Fruit fly (Drosophila melanogaster) whole organism, pupa: ENCODE results near the gene CG31220.

ENCODE experiments used
- CG13204 ChIP-seq: fragments of 200-800 bp; sonication (Bioruptor generic); optimal IDR thresholded peaks from 2 replicates; lab custom pipeline; 2018; ENCODE audit warnings: missing biosample characterization, mild to moderate bottlenecking, missing genetic modification characterization, moderate library complexity
- CG32121 ChIP-seq: fragments of 200-800 bp; sonication (Bioruptor generic); IDR thresholded peaks from 2 replicates; pipeline ENCODE4 v1.3.6; 2022; ENCODE audit warnings: missing biosample characterization, missing genetic modification characterization
- CG34367 ChIP-seq: fragments of 200-800 bp; sonication (Bioruptor generic); optimal IDR thresholded peaks from 2 replicates; lab custom pipeline; 2018; ENCODE audit warnings: missing biosample characterization, mild to moderate bottlenecking, missing genetic modification characterization
- CG4496 ChIP-seq: fragments of 200-800 bp; sonication (Bioruptor generic); IDR thresholded peaks from 3 replicates; pipeline ENCODE4 v1.3.6; 2022; ENCODE audit warnings: missing biosample characterization, missing genetic modification characterization
- CG8159 ChIP-seq: fragments of 200-800 bp; sonication (Bioruptor generic); optimal IDR thresholded peaks from 3 replicates; lab custom pipeline; 2018; ENCODE audit warnings: missing biosample characterization, mild to moderate bottlenecking, missing genetic modification characterization, moderate library complexity
- CG9948 ChIP-seq: fragments of 200-800 bp; sonication (Bioruptor generic); optimal IDR thresholded peaks from 2 replicates; lab custom pipeline; 2018; ENCODE audit warnings: missing biosample characterization, mild to moderate bottlenecking, missing genetic modification characterization, moderate library complexity
- D1 ChIP-seq: fragments of 200-800 bp; sonication (Bioruptor generic); optimal IDR thresholded peaks from 2 replicates; lab custom pipeline; 2018; ENCODE audit warnings: missing biosample characterization, mild to moderate bottlenecking, missing genetic modification characterization, moderate library complexity
- EcR ChIP-seq: fragments of 200-800 bp; sonication (Bioruptor generic); optimal IDR thresholded peaks from 3 replicates; lab custom pipeline; 2019; ENCODE audit warnings: missing biosample characterization, missing genetic modification characterization, mild to moderate bottlenecking, moderate library complexity, missing genetic modification reagents
- Pif1A ChIP-seq: fragments of 200-800 bp; sonication (Bioruptor generic); optimal IDR thresholded peaks from 3 replicates; lab custom pipeline; 2016; ENCODE audit warnings: missing biosample characterization, missing genetic modification characterization
- Pif1B ChIP-seq: fragments of 200-800 bp; sonication (Bioruptor generic); optimal IDR thresholded peaks from 3 replicates; lab custom pipeline; 2016; ENCODE audit warnings: missing biosample characterization, missing genetic modification characterization
- Snoo ChIP-seq: fragments of 200-800 bp; sonication (Bioruptor generic); optimal IDR thresholded peaks from 3 replicates; lab custom pipeline; 2017; ENCODE audit warnings: missing biosample characterization, mild to moderate bottlenecking, missing genetic modification characterization, inconsistent platforms
- fd96Ca ChIP-seq: fragments of 200-800 bp; sonication (Bioruptor generic); IDR thresholded peaks from 3 replicates; pipeline ENCODE4 v1.3.6; 2022; ENCODE audit warnings: missing biosample characterization, missing genetic modification characterization
- gl ChIP-seq: fragments of 200-800 bp; sonication (Bioruptor generic); optimal IDR thresholded peaks from 2 replicates; lab custom pipeline; 2018; ENCODE audit warnings: missing biosample characterization, mild to moderate bottlenecking, missing genetic modification characterization
- rn ChIP-seq: fragments of 200-800 bp; sonication (Bioruptor generic); IDR thresholded peaks from 2 replicates; pipeline ENCODE4 v1.3.6; 2022; ENCODE audit warnings: missing biosample characterization, missing genetic modification characterization

DNA sequence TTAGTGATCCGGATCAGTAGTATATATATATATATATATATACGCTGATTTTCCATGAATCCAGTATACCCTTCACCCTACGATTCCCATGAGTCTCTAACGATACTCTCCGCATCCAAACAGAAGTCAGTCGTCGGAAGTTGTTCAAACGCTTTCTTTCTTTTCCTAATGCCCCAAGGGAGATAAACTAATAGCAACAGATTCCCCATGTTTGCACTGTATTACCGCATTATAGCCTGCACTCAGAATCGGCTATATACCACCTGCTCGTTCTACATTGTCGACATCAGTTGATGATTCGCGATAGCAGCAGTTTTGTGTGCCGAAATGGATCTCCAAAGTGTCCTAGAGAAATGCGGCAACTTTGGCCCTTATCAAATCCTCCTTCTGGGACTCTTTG lies 41.3 kb upstream of the CG31220 start, which contains the start of gene CG17751:
- TF ChIP-seq fd96Ca (GFP tag; lab: Robert Waterston, UW) (no peak), CG4496 (GFP tag; lab: Robert Waterston, UW) (no peak), Snoo (tag; lab: Kevin White, UChicago) (no peak), gl (tag; lab: Kevin White, UChicago) (no peak), CG34367 (tag; lab: Kevin White, UChicago) (no peak), D1 (tag; lab: Kevin White, UChicago) (no peak), CG8159 (tag; lab: Kevin White, UChicago) (no peak), CG32121 (GFP tag; lab: Robert Waterston, UW) (no peak), Pif1B (no peak), CG9948 (tag; lab: Kevin White, UChicago) (no peak), rn (GFP tag; lab: Robert Waterston, UW) (no peak), Pif1A (GFP tag; lab: Kevin White, UChicago) (no peak), CG13204 (no peak), EcR (GFP tag; lab: Kevin White, UChicago) (no peak)
